Fruit fly (Drosophila melanogaster) S2 (cell line): ENCODE data around the gene bi.

Experiments used
- CG8478 ChIP-seq: fragments of >200 bp; optimal IDR thresholded peaks from 2 replicates; lab custom pipeline; 2018
- CTCF ChIP-seq, 2 experiments: fragments of >200 bp; optimal IDR thresholded peaks; 2 replicates each; lab custom pipeline; 2018

DNA sequence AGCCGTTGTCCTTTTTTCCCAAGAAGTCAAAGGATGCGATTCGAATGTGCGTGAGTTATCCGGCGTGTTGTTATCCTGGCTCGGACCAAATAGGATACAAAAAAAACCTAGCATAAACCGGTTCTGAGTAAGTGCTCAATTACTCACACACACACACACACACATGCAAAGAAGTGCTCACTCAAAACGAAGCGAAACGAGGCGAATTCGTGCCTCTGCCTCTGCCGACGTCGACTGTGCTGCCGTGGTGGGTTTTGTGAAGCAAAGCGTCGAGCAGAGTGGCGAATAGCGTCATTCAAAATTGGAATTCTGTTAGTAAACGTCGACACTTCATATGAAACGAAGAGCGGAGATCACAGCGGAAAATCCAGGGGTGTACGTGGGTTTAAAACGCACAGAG is at the start of gene bi:
- TF ChIP-seq CG8478, result no peak
- TF ChIP-seq CTCF (optimal IDR thresholded peaks at IDR 0.05; lab: Kevin White, UChicago), result no peak
